Worm (Caenorhabditis elegans) whole organism, late embryonic: Measurements from ENCODE around the gene T05C12.1.

Experiments used
- ceh-9 ChIP-seq: sonication (generic microtip); optimal IDR thresholded peaks from 2 replicates; lab custom pipeline; 2016; ENCODE audit warnings: mild to moderate bottlenecking, missing genetic modification characterization, inconsistent platforms, missing compliant biosample characterization
- che-1 ChIP-seq: sonication (generic microtip); optimal IDR thresholded peaks from 2 replicates; lab custom pipeline; 2016; ENCODE audit warnings: mild to moderate bottlenecking, missing genetic modification characterization, missing compliant biosample characterization
- hlh-30 ChIP-seq: sonication (generic microtip); optimal IDR thresholded peaks from 2 replicates; lab custom pipeline; 2017; ENCODE audit warnings: antibody characterized with exemption, missing genetic modification characterization, missing compliant biosample characterization; ENCODE audit not compliant: insufficient read depth
- nfya-1 ChIP-seq: sonication (generic microtip); optimal IDR thresholded peaks from 2 replicates; lab custom pipeline; 2017; ENCODE audit warnings: missing genetic modification characterization, mild to moderate bottlenecking, missing compliant biosample characterization, antibody characterized with exemption, moderate library complexity
- nhr-11 ChIP-seq: fragments of 150-350 bp; optimal IDR thresholded peaks from 2 replicates; lab custom pipeline; 2014; ENCODE audit warnings: missing biosample characterization, missing genetic modification characterization
- pqm-1 ChIP-seq: sonication (generic microtip); optimal IDR thresholded peaks from 2 replicates; lab custom pipeline; 2016; ENCODE audit warnings: missing genetic modification characterization, missing compliant biosample characterization

DNA sequence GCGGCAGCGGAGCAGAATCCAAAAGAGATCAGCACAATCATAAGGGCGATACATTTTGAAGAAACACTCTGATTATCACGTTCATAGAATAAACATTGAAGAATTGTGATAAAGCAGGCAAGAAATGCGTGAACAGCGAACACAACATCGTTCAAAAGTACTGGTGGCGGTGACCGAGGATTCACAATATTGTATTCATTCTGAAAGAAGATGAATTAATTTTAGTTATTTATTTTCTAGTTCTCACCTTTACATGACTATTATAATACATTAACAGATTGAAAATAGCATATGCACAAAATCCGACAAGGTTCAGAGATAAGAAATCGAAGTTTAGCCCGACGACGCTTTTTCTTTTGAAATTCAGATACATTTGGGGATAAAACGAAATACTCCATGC is 37.5 kb upstream of the T05C12.1 start:
- TF ChIP-seq nhr-11 = no peak
- TF ChIP-seq che-1 = no peak
- TF ChIP-seq nfya-1 = no peak
- no peak for TF ChIP-seq pqm-1
- no peak for TF ChIP-seq hlh-30
- TF ChIP-seq ceh-9 (tag; lab: Kevin White, UChicago) = no peak
